Worm (Caenorhabditis elegans): ENCODE results near the gene Y38F1A.7.

- TF ChIP-seq spr-1 (tag; optimal IDR thresholded peaks at IDR 0.05) (no peak), snpc-4 (tag; optimal IDR thresholded peaks at IDR 0.05) (no peak), F44E2.7 (GFP tag; IDR thresholded peaks at IDR 0.05) (no peak), fos-1 (tag; optimal IDR thresholded peaks at IDR 0.05) (no peak), madf-5 (GFP tag; IDR thresholded peaks at IDR 0.05) (no peak), lin-13 (GFP tag; optimal IDR thresholded peaks at IDR 0.05) (no peak), daf-12 (tag; optimal IDR thresholded peaks at IDR 0.05) (no peak)
These were observed 5.6 kb upstream of the Y38F1A.7 start for ce11 chrII:13003244-13003643.

Data from whole organism, L4 larva.